Worm (Caenorhabditis elegans) whole organism, L1 larva: Measurements from ENCODE around the gene DC2.5.

Source experiments
- C04F5.9 ChIP-seq: sonication (generic microtip); optimal IDR thresholded peaks from 2 replicates; lab custom pipeline; 2016; ENCODE audit warnings: missing genetic modification characterization, missing compliant biosample characterization
- F16B12.6 ChIP-seq: fragments of 150-350 bp; optimal IDR thresholded peaks from 2 replicates; lab custom pipeline; 2014; ENCODE audit warnings: missing biosample characterization, missing genetic modification characterization
- alr-1 ChIP-seq: fragments of 200-800 bp; sonication (Bioruptor generic); optimal IDR thresholded peaks from 2 replicates; lab custom pipeline; 2018; ENCODE audit warnings: borderline replicate concordance, mild to moderate bottlenecking, missing genetic modification characterization, missing compliant biosample characterization
- ama-1 ChIP-seq: fragments of 150-350 bp; optimal IDR thresholded peaks from 2 replicates; lab custom pipeline; 2014
- blmp-1 ChIP-seq: fragments of 150-350 bp; optimal IDR thresholded peaks from 2 replicates; lab custom pipeline; 2014; ENCODE audit warnings: missing biosample characterization, missing genetic modification characterization
- ceh-88 ChIP-seq: fragments of 200-800 bp; sonication (Bioruptor generic); IDR thresholded peaks from 2 replicates; pipeline ENCODE4 v1.3.6; 2022; ENCODE audit warnings: missing genetic modification characterization, missing compliant biosample characterization
- ceh-90 ChIP-seq: sonication (generic microtip); optimal IDR thresholded peaks from 2 replicates; lab custom pipeline; 2016; ENCODE audit warnings: missing genetic modification characterization, missing compliant biosample characterization
- efl-1 ChIP-seq, 4 experiments: fragments of 150-350 bp; optimal IDR thresholded peaks in 3 of 4; peaks in 1 of 4; 1 replicate in 1 of 4; 2 replicates in 3 of 4; lab custom pipeline; 2014; ENCODE audit warnings: missing biosample characterization in 2 of 4, missing genetic modification characterization in 2 of 4, missing genetic modification reagents in 2 of 4
- egl-13 ChIP-seq: sonication (generic microtip); optimal IDR thresholded peaks from 2 replicates; lab custom pipeline; 2016; ENCODE audit warnings: missing genotype, missing genetic modification reagents, missing genetic modification characterization, missing compliant biosample characterization
- elt-2 ChIP-seq: sonication (generic microtip); optimal IDR thresholded peaks from 2 replicates; lab custom pipeline; 2016; ENCODE audit warnings: missing genetic modification characterization, mild to moderate bottlenecking, inconsistent platforms, missing compliant biosample characterization, missing genetic modification reagents
- fkh-4 ChIP-seq: sonication (generic microtip); optimal IDR thresholded peaks from 2 replicates; lab custom pipeline; 2016; ENCODE audit warnings: missing compliant biosample characterization, missing genetic modification characterization, borderline replicate concordance
- fkh-8 ChIP-seq: sonication (generic microtip); optimal IDR thresholded peaks from 2 replicates; lab custom pipeline; 2016; ENCODE audit warnings: mild to moderate bottlenecking, missing genetic modification characterization, missing compliant biosample characterization
- fos-1 ChIP-seq: fragments of 150-350 bp; optimal IDR thresholded peaks from 2 replicates; lab custom pipeline; 2014; ENCODE audit warnings: missing biosample characterization, missing genetic modification characterization
- hpl-2 ChIP-seq: fragments of 150-350 bp; optimal IDR thresholded peaks from 2 replicates; lab custom pipeline; 2014; ENCODE audit warnings: missing biosample characterization, missing genetic modification reagents, missing genetic modification characterization
- isw-1 ChIP-seq: fragments of 200-800 bp; sonication (Bioruptor generic); IDR thresholded peaks from 2 replicates; pipeline ENCODE4 v1.3.6; 2022; ENCODE audit warnings: missing genetic modification characterization, missing compliant biosample characterization
- lin-39 ChIP-seq: fragments of 150-350 bp; optimal IDR thresholded peaks from 2 replicates; lab custom pipeline; 2014; ENCODE audit warnings: missing biosample characterization, missing genetic modification reagents, missing genetic modification characterization
- lir-3 ChIP-seq: sonication (generic microtip); optimal IDR thresholded peaks from 2 replicates; lab custom pipeline; 2016; ENCODE audit warnings: mild to moderate bottlenecking, missing genetic modification characterization, moderate library complexity, missing compliant biosample characterization; ENCODE audit not compliant: poor library complexity
- mab-9 ChIP-seq: fragments of 200-800 bp; sonication (Bioruptor generic); IDR thresholded peaks from 2 replicates; pipeline ENCODE4 v1.3.6; 2022; ENCODE audit warnings: missing genetic modification reagents, missing genetic modification characterization, missing compliant biosample characterization
- mep-1 ChIP-seq: fragments of 150-350 bp; optimal IDR thresholded peaks from 2 replicates; lab custom pipeline; 2014; ENCODE audit warnings: missing biosample characterization, missing genetic modification characterization
- nhr-20 ChIP-seq: sonication (generic microtip); optimal IDR thresholded peaks from 2 replicates; lab custom pipeline; 2016; ENCODE audit warnings: mild to moderate bottlenecking, missing genetic modification characterization, missing compliant biosample characterization
- nhr-71 ChIP-seq: sonication (generic microtip); optimal IDR thresholded peaks from 2 replicates; lab custom pipeline; 2016; ENCODE audit warnings: mild to moderate bottlenecking, missing genetic modification characterization, moderate library complexity, missing compliant biosample characterization
- nhr-84 ChIP-seq: sonication (generic microtip); optimal IDR thresholded peaks from 2 replicates; lab custom pipeline; 2017; ENCODE audit warnings: missing biosample characterization, missing genetic modification characterization
- nhr-90 ChIP-seq: sonication (generic microtip); optimal IDR thresholded peaks from 2 replicates; lab custom pipeline; 2016; ENCODE audit warnings: mild to moderate bottlenecking, missing genetic modification characterization, missing compliant biosample characterization; ENCODE audit not compliant: poor library complexity
- rnt-1 ChIP-seq: sonication (generic microtip); optimal IDR thresholded peaks from 2 replicates; lab custom pipeline; 2016; ENCODE audit warnings: mild to moderate bottlenecking, missing genetic modification characterization, moderate library complexity, missing compliant biosample characterization
- skn-1 ChIP-seq: fragments of 150-350 bp; optimal IDR thresholded peaks from 2 replicates; lab custom pipeline; 2014; ENCODE audit warnings: missing biosample characterization, missing genetic modification characterization
- sox-4 ChIP-seq: sonication (generic microtip); optimal IDR thresholded peaks from 2 replicates; lab custom pipeline; 2016; ENCODE audit warnings: missing genetic modification characterization, missing compliant biosample characterization
- sptf-1 ChIP-seq: fragments of 150-350 bp; optimal IDR thresholded peaks from 2 replicates; lab custom pipeline; 2014; ENCODE audit warnings: missing biosample characterization, missing genetic modification characterization
- sup-37 ChIP-seq: fragments of 200-800 bp; sonication (Bioruptor generic); optimal IDR thresholded peaks from 2 replicates; lab custom pipeline; 2018; ENCODE audit warnings: mild to moderate bottlenecking, missing genetic modification characterization, missing compliant biosample characterization
- tlp-1 ChIP-seq: fragments of 150-350 bp; optimal IDR thresholded peaks from 2 replicates; lab custom pipeline; 2014; ENCODE audit warnings: missing biosample characterization, missing genetic modification characterization
- unc-130 ChIP-seq: fragments of 150-350 bp; optimal IDR thresholded peaks from 2 replicates; lab custom pipeline; 2017; ENCODE audit warnings: missing biosample characterization, missing genetic modification characterization, inconsistent platforms
- unc-30 ChIP-seq: sonication (generic microtip); optimal IDR thresholded peaks from 2 replicates; lab custom pipeline; 2017; ENCODE audit warnings: missing biosample characterization, missing genetic modification characterization
- unc-86 ChIP-seq: sonication (generic microtip); optimal IDR thresholded peaks from 2 replicates; lab custom pipeline; 2016; ENCODE audit warnings: missing genetic modification characterization, missing compliant biosample characterization
- vab-15 ChIP-seq: sonication (generic microtip); optimal IDR thresholded peaks from 2 replicates; lab custom pipeline; 2017; ENCODE audit warnings: missing genotype, mild to moderate bottlenecking, missing genetic modification characterization, missing compliant biosample characterization
- zip-4 ChIP-seq: fragments of 200-800 bp; sonication (Bioruptor generic); optimal IDR thresholded peaks from 2 replicates; lab custom pipeline; 2018; ENCODE audit warnings: mild to moderate bottlenecking, missing genetic modification characterization, moderate library complexity, missing compliant biosample characterization
- ztf-11 ChIP-seq, 2 experiments: sonication (generic microtip); optimal IDR thresholded peaks; 2 replicates each; lab custom pipeline; 2016 to 2017; ENCODE audit warnings: missing genetic modification characterization in 2 of 2, missing biosample characterization in 1 of 2, missing compliant biosample characterization in 1 of 2

DC2.5 gene

DNA sequence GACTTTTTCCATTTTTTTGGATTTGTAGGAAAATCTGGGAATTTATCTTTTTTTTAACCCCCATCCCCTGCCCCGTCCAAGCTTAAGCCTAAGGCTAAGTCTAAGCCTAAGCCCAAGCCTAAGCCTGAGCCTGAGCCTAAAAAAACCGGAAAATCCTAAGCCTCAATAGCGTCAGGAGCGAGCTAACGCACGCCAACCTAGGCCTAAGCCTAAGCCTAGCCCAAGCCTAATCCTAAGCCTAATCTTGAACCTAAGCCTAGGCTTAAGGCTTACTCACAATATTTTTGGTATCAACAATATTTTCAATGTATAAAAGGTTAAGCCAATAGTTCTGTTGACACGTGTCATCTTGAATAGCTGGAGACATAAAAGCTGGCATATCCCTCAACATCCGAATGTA is 36.0 kb upstream of the DC2.5 start:
- TF ChIP-seq C04F5.9 (tag; lab: Kevin White, UChicago): no peak
- TF ChIP-seq fos-1 (tag; lab: Kevin White, UChicago): no peak
- TF ChIP-seq nhr-71 (tag; lab: Kevin White, UChicago): no peak
- no peak for TF ChIP-seq ztf-11 (tag; optimal IDR thresholded peaks at IDR 0.05; lab: Kevin White, UChicago)
- TF ChIP-seq mab-9: no peak
- no peak for TF ChIP-seq sox-4
- TF ChIP-seq lin-39 (tag; lab: Kevin White, UChicago): no peak
- no peak for TF ChIP-seq elt-2 (tag; lab: Kevin White, UChicago)
- TF ChIP-seq fkh-8 (tag; lab: Kevin White, UChicago): no peak

DNA sequence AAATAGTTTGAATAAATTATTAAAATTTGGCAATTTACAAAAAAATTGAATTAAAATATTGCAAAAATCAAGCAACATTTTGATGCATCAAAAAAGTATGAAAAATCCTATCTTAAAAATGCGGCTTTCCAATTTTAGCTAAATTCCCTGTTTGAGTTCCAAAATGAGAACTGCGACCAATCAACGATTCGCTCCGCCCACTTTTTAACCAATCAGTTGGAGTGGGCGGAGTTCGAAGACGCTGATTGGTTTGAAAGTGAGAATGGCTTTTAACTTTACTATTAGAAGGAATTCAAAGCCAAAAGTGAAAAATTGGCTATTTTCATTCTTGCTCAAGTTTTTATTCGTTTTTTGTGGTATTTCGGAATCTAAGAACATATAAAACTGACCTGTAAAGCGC is 35.0 kb upstream of the DC2.5 start:
- no peak for TF ChIP-seq isw-1 (GFP tag; lab: Robert Waterston, UW)
- TF ChIP-seq efl-1 (optimal IDR thresholded peaks at IDR 0.05; lab: Kevin White, UChicago): no peak
- TF ChIP-seq efl-1 (GFP tag; optimal IDR thresholded peaks at IDR 0.05 in 1 of 2; lab: Kevin White, UChicago): peak in 1 of 2 experiments; percentile 76

DNA sequence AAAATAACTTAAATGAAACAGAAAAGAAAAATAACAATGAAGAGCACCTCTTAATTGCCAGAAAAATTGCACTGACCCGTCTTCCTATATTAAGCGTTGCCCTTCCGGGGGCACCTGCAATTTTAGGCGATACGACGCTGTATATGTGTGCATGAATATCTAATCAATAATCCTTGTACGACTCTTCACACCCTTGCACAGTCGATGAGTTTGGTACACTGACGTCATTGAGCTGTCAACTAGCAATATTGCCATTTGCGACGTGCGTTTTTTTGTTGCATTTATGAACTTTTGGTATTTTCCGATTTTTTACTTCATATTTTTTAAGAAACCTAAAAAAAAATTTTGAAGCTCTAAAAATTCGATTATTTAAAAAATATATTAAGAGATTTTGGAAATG is 33.5 kb upstream of the DC2.5 start, which contains the start of gene kin-34:
kin-34 (minus strand) TSS at position 101 of the 400 bp plus-strand sequence.
- TF ChIP-seq mep-1 (tag; lab: Kevin White, UChicago): no peak
- TF ChIP-seq nhr-90 (tag; lab: Kevin White, UChicago): no peak

DNA sequence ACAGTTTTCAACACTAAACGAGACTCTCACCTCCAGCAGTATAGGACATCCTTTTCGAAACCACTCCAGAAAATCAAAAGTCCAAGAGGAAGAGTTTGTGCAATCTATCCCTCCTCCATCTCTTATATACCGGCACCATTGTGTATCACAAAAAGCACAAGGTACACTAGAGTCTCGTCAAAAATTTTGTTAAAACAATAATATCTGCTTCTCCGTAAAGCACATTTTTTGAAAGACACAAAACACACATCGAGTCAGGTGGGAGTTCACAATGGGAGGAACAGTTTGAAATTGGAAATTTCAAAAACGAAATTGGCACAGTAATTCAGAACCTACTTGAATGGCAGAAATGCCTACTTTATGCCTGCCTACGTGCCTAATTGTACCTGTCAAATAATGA is 29.9 kb upstream of the DC2.5 start, which contains the start of gene R02C2.7:
R02C2.7 (minus strand) TSS at position 101 of the 400 bp plus-strand sequence.
- TF ChIP-seq blmp-1 (tag; lab: Kevin White, UChicago): no peak
- TF ChIP-seq efl-1 (optimal IDR thresholded peaks at IDR 0.05; lab: Kevin White, UChicago): no peak
- peak in 1 of 2 experiments; percentile 62 for TF ChIP-seq efl-1 (GFP tag; optimal IDR thresholded peaks at IDR 0.05 in 1 of 2; lab: Kevin White, UChicago)
- TF ChIP-seq nhr-20: peak; percentile 35
- no peak for TF ChIP-seq unc-86 (tag; lab: Kevin White, UChicago)
- TF ChIP-seq alr-1 (tag; lab: Kevin White, UChicago): no peak
- TF ChIP-seq unc-130 (tag; lab: Kevin White, UChicago): no peak

DNA sequence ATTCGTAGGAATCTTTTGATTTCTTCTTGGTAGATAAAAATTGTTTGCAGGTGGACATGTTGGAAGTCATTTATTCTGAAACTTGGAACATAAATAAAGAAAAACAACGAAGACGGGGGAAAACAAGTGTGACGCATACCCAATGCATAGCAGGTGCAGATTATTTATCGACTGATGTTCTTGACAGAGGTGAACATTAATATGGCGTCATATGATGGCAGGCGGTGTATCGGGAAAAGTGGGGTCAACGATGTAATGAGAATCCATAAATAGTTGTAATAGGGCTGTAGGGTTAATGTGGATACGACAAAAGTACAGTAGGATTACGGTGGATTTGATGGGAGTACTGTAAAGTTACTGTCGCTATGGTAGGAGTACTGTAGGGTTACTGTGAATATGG is 27.7 kb upstream of the DC2.5 start, which contains the start of gene txt-2:
txt-2 (minus strand) TSS at position 214 of the 400 bp plus-strand sequence.
- no peak for TF ChIP-seq lir-3 (tag; lab: Kevin White, UChicago)
- TF ChIP-seq fkh-8 (tag; lab: Kevin White, UChicago): no peak
- no peak for TF ChIP-seq sox-4
- no peak for TF ChIP-seq C04F5.9 (tag; lab: Kevin White, UChicago)
- TF ChIP-seq fkh-4 (tag; lab: Kevin White, UChicago): no peak
- no peak for TF ChIP-seq sptf-1 (tag; lab: Kevin White, UChicago)
- no peak for TF ChIP-seq ceh-90
- no peak for TF ChIP-seq nhr-90 (tag; lab: Kevin White, UChicago)

DNA sequence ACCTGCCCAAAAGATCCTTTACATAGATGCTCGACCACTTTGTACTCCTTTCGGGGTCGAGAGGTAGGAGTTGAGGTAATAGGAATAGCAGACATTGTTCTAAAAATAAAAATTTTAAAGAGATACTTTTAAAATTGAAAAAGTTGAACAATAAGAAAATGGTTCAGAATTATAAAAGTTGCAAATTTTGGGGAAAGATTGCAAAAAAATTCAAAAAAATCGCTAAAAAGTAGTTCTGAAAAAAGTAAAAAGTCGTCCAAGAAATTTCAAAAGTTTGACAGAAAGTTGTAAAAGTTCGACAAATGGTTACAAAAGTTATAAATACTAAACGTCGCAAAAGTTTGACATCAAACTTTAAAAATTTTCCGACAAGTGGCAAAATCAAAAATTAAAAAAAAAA is 25.5 kb upstream of the DC2.5 start, which contains the start of gene R02C2.1:
R02C2.1 (minus strand) TSS at position 101 of the 400 bp plus-strand sequence.
- no peak for TF ChIP-seq nhr-84
- no peak for TF ChIP-seq hpl-2 (GFP tag; lab: Kevin White, UChicago)
- TF ChIP-seq vab-15 (tag; lab: Kevin White, UChicago): no peak
- TF ChIP-seq alr-1 (tag; lab: Kevin White, UChicago): no peak
- no peak for TF ChIP-seq sup-37 (GFP tag; lab: Kevin White, UChicago)
- TF ChIP-seq sptf-1 (tag; lab: Kevin White, UChicago): no peak
- TF ChIP-seq unc-30 (tag; lab: Kevin White, UChicago): no peak
- TF ChIP-seq rnt-1: no peak
- TF ChIP-seq zip-4 (GFP tag; lab: Kevin White, UChicago): no peak
- no peak for TF ChIP-seq F16B12.6
- no peak for TF ChIP-seq skn-1 (tag; lab: Kevin White, UChicago)
- TF ChIP-seq nhr-90 (tag; lab: Kevin White, UChicago): no peak
- no peak for TF ChIP-seq egl-13 (tag; lab: Kevin White, UChicago)
- no peak for TF ChIP-seq tlp-1
- TF ChIP-seq ama-1: no peak
- no peak for TF ChIP-seq ceh-88
